Worm (Caenorhabditis elegans) whole organism, L3 larva: ENCODE measurements around the gene ZK353.9.

Source experiments
- ama-1 ChIP-seq: fragments of 150-350 bp; optimal IDR thresholded peaks from 2 replicates; lab custom pipeline; 2018
- lin-39 ChIP-seq: fragments of 150-350 bp; optimal IDR thresholded peaks from 2 replicates; lab custom pipeline; 2018; ENCODE audit warnings: missing biosample characterization, missing genetic modification reagents, missing genetic modification characterization
- unc-62 ChIP-seq: fragments of 150-350 bp; sonication (generic microtip); optimal IDR thresholded peaks from 4 replicates; lab custom pipeline; 2014; ENCODE audit warnings: missing biosample characterization, missing genetic modification reagents, missing genetic modification characterization

- TF ChIP-seq unc-62 (GFP tag; lab: Kevin White, UChicago), result no peak
- TF ChIP-seq lin-39 (tag; lab: Kevin White, UChicago), result peak; percentile 57
- TF ChIP-seq ama-1 (lab: Kevin White, UChicago), result no peak
Measured at ce11 chrIII:8450494-8450893, 41.2 kb downstream of the ZK353.9 start.
